Worm (Caenorhabditis elegans): ENCODE results near the gene F18C5.9.

Gene F18C5.9

ce11 chrII:6531527-6531926, 35.4 kb upstream of the F18C5.9 start, which contains the start of gene abch-1:
Gene abch-1 (minus strand): TSS chrII:6531627.
- no peak for TF ChIP-seq ceh-40 (GFP tag; IDR thresholded peaks at IDR 0.05)
- TF ChIP-seq hmg-1.2 (GFP tag; IDR thresholded peaks at IDR 0.05) = no peak
- TF ChIP-seq T07F8.4 (tag; optimal IDR thresholded peaks at IDR 0.05) = no peak
- TF ChIP-seq lin-40 (tag; optimal IDR thresholded peaks at IDR 0.05) = no peak
- no peak for TF ChIP-seq bed-2 (GFP tag; IDR thresholded peaks at IDR 0.05)
- no peak for TF ChIP-seq snpc-4 (GFP tag; optimal IDR thresholded peaks at IDR 0.05)
- no peak for TF ChIP-seq snpc-4 (tag; optimal IDR thresholded peaks at IDR 0.05)

- TF ChIP-seq mcd-1 (GFP tag; IDR thresholded peaks at IDR 0.05) = no peak
These were observed 35.0 kb upstream of the F18C5.9 start, which contains the start of gene abcx-1 for ce11 chrII:6531940-6532339. Gene abcx-1 (plus strand): TSS chrII:6532163.

- no peak for TF ChIP-seq nhr-120 (GFP tag; IDR thresholded peaks at IDR 0.05)
- no peak for TF ChIP-seq nhr-179 (tag; optimal IDR thresholded peaks at IDR 0.05)
- TF ChIP-seq nfyb-1 (GFP tag; IDR thresholded peaks at IDR 0.05) = no peak
- TF ChIP-seq F23B12.7 (tag; optimal IDR thresholded peaks at IDR 0.05; ENCODE audit: insufficient read depth) = peak; percentile 95
- peak; percentile 28 for TF ChIP-seq lsl-1 (GFP tag; optimal IDR thresholded peaks at IDR 0.05)
- no peak for TF ChIP-seq ceh-40 (GFP tag; IDR thresholded peaks at IDR 0.05)
- peak; percentile 70 for TF ChIP-seq efl-1 (GFP tag; optimal IDR thresholded peaks at IDR 0.05)
- no peak for TF ChIP-seq zim-3 (tag; optimal IDR thresholded peaks at IDR 0.05)
- no peak for TF ChIP-seq somi-1 (GFP tag; optimal IDR thresholded peaks at IDR 0.05)
- no peak for TF ChIP-seq hmg-1.2 (GFP tag; IDR thresholded peaks at IDR 0.05)
- TF ChIP-seq nhr-80 (tag; optimal IDR thresholded peaks at IDR 0.05) = no peak
- no peak for TF ChIP-seq fkh-3 (tag; optimal IDR thresholded peaks at IDR 0.05)
- no peak for TF ChIP-seq unc-62 (GFP tag; optimal IDR thresholded peaks at IDR 0.05)
- peak; percentile 59 for TF ChIP-seq dpl-1 (GFP tag; optimal IDR thresholded peaks at IDR 0.05)
- no peak for TF ChIP-seq attf-3 (GFP tag; conservative IDR thresholded peaks at IDR 0.05)
- no peak for TF ChIP-seq ztf-18 (tag; optimal IDR thresholded peaks at IDR 0.05)
- no peak for TF ChIP-seq egl-44 (GFP tag; IDR thresholded peaks at IDR 0.05)
- TF ChIP-seq lin-54 (GFP tag; optimal IDR thresholded peaks at IDR 0.05) = peak; percentile 83
- no peak for TF ChIP-seq F57C9.4 (tag; optimal IDR thresholded peaks at IDR 0.05)
- TF ChIP-seq tbp1 (GFP tag; optimal IDR thresholded peaks at IDR 0.05) = no peak
- TF ChIP-seq nhr-90 (tag; optimal IDR thresholded peaks at IDR 0.05) = no peak
- no peak for TF ChIP-seq lin-26 (GFP tag; IDR thresholded peaks at IDR 0.05)
- peak in 1 of 3 experiments; percentile 79 for TF ChIP-seq lin-35 (GFP tag; optimal IDR thresholded peaks at IDR 0.05)
- TF ChIP-seq let-526 (GFP tag; IDR thresholded peaks at IDR 0.05) = no peak
- no peak for TF ChIP-seq repo-1 (tag; optimal IDR thresholded peaks at IDR 0.05)
- no peak for TF ChIP-seq dox-1 (GFP tag; IDR thresholded peaks at IDR 0.05)
- no peak for TF ChIP-seq ekl-4 (GFP tag; IDR thresholded peaks at IDR 0.05)
- TF ChIP-seq mcd-1 (GFP tag; IDR thresholded peaks at IDR 0.05) = peak; percentile 93
- TF ChIP-seq mel-28 (tag; optimal IDR thresholded peaks at IDR 0.05; ENCODE audit: borderline replicate concordance) = no peak
- TF ChIP-seq attf-6 (GFP tag; IDR thresholded peaks at IDR 0.05) = no peak
- TF ChIP-seq him-1 (tag; optimal IDR thresholded peaks at IDR 0.05) = no peak
- TF ChIP-seq T07F8.4 (tag; optimal IDR thresholded peaks at IDR 0.05) = no peak
- no peak for TF ChIP-seq B0261.1 (tag; optimal IDR thresholded peaks at IDR 0.05)
- TF ChIP-seq C06A6.2 (GFP tag; conservative IDR thresholded peaks at IDR 0.05) = no peak
- TF ChIP-seq F57A8.1 (GFP tag; optimal IDR thresholded peaks at IDR 0.05) = no peak
- TF ChIP-seq lin-40 (tag; optimal IDR thresholded peaks at IDR 0.05) = no peak
- TF ChIP-seq F39B2.1 (GFP tag; IDR thresholded peaks at IDR 0.05) = no peak
- TF ChIP-seq aptf-2 (GFP tag; conservative IDR thresholded peaks at IDR 0.05) = no peak
- TF ChIP-seq chd-7 (tag; optimal IDR thresholded peaks at IDR 0.05) = no peak
- no peak for TF ChIP-seq rpc-1 (optimal IDR thresholded peaks at IDR 0.05)
- no peak for TF ChIP-seq rpc-1 (tag; optimal IDR thresholded peaks at IDR 0.05)
- no peak for TF ChIP-seq lag-1 (GFP tag; IDR thresholded peaks at IDR 0.05)
- TF ChIP-seq ztf-22 (GFP tag; optimal IDR thresholded peaks at IDR 0.05) = no peak
These were observed 30.9 kb upstream of the F18C5.9 start, which contains the start of gene utp-20 for ce11 chrII:6535957-6536424. Gene utp-20 (plus strand): TSS chrII:6536374.

All from whole organism, young adult.